Worm (Caenorhabditis elegans) whole organism, L4/young adult: Measurements from ENCODE around the gene Y54G11A.1.

Source experiments
- W03F9.2 ChIP-seq: fragments of 150-350 bp; optimal IDR thresholded peaks from 2 replicates; lab custom pipeline; 2014; ENCODE audit warnings: missing biosample characterization, missing genetic modification characterization
- dao-5 ChIP-seq: sonication (generic microtip); optimal IDR thresholded peaks from 2 replicates; lab custom pipeline; 2016; ENCODE audit warnings: missing genotype, missing genetic modification characterization, moderate library complexity, missing compliant biosample characterization

- TF ChIP-seq W03F9.2 (tag; lab: Kevin White, UChicago) = no peak
- no peak for TF ChIP-seq dao-5 (tag; lab: Kevin White, UChicago)
Observed at ce11 chrII:14234375-14235102, 34.5 kb downstream of the Y54G11A.1 start.
